Fruit fly (Drosophila melanogaster): ENCODE results near the gene CG9449.
A peak's percentile ranks its signal among the peaks of the same experiment; 100 is the strongest.

The CG9449 gene

DNA sequence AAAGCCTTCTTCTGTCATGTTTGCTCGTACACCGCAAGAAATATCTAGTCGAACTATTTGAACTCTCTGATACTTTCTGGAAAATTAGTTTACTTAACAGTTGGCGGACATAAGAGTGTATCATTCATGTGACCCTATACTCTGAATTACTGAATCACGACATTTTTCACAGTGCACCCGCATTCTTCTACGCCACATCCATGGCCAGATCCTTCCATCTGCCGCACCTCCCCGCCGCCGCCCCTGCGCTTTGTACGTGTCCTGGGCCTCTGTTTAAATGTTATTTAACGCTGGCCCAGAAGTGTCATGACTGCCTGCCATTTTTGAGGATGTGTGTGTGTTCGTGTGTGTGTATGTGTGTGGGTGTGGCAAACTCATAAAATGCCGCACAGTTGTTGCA, 15.1 kb upstream of the CG9449 start:
- TF ChIP-seq Dfd (GFP tag; optimal IDR thresholded peaks at IDR 0.05): peak; percentile 70
- no peak for TF ChIP-seq dsf (GFP tag; optimal IDR thresholded peaks at IDR 0.05; ENCODE audit: borderline replicate concordance)

- TF ChIP-seq sage (GFP tag; optimal IDR thresholded peaks at IDR 0.05) (no peak), Jra (GFP tag; optimal IDR thresholded peaks at IDR 0.05) (peak; percentile 17), h (GFP tag; optimal IDR thresholded peaks at IDR 0.05) (peak; percentile 73), fru (GFP tag; optimal IDR thresholded peaks at IDR 0.05) (peak; percentile 44), jim (GFP tag; optimal IDR thresholded peaks at IDR 0.05) (no peak), foxo (GFP tag; optimal IDR thresholded peaks at IDR 0.05) (peak in 1 of 2 experiments; percentile 38), br (GFP tag; optimal IDR thresholded peaks at IDR 0.05) (peak; percentile 34), sv (GFP tag; optimal IDR thresholded peaks at IDR 0.05) (no peak), ey (GFP tag; optimal IDR thresholded peaks at IDR 0.05) (no peak), Myc (optimal IDR thresholded peaks at IDR 0.05) (no peak), rgr (GFP tag; optimal IDR thresholded peaks at IDR 0.05) (peak; percentile 66), pan (optimal IDR thresholded peaks at IDR 0.05) (no peak), Hr78 (GFP tag; optimal IDR thresholded peaks at IDR 0.05) (no peak), Hnf4 (GFP tag; optimal IDR thresholded peaks at IDR 0.05) (peak; percentile 47), HLH106 (tag; optimal IDR thresholded peaks at IDR 0.05) (no peak), OdsH (GFP tag; optimal IDR thresholded peaks at IDR 0.05) (peak; percentile 60), tai (GFP tag; optimal IDR thresholded peaks at IDR 0.05) (peak; percentile 7), CrebA (GFP tag; optimal IDR thresholded peaks at IDR 0.05; ENCODE audit: borderline replicate concordance) (no peak), Hr83 (GFP tag; optimal IDR thresholded peaks at IDR 0.05; ENCODE audit: poor library complexity, severe bottlenecking) (peak; percentile 71)
Measured at dm6 chr3L:19504719-19505118, 7.2 kb upstream of the CG9449 start.

DNA sequence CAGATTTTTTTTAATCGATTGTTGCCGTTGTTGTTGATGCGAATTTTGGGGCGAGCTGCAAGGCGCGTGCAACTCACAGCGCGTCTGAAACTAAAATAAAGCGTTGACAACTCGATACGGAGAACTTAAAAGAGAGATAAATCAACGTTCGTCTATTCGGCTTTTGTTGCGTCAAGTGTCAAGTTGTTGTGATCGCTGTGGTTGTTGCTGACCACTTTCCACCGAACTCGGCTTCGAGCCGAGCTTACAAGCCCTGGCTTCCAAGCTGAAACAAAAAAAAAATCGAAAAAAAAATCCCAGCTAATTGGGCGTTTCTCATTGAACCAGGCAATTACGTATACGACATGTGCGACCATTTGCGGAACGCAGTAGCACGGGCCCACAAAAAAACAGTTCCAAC, 6.2 kb upstream of the CG9449 start, which contains the start of gene CG9452:
CG9452 (minus strand) TSS at position 101 of the 400 bp plus-strand sequence.
- TF ChIP-seq Hnf4 (GFP tag; optimal IDR thresholded peaks at IDR 0.05): no peak
- TF ChIP-seq fru (GFP tag; optimal IDR thresholded peaks at IDR 0.05): no peak
- no peak for TF ChIP-seq woc (GFP tag; optimal IDR thresholded peaks at IDR 0.05)
- TF ChIP-seq HLH106 (tag; optimal IDR thresholded peaks at IDR 0.05): no peak
- no peak for TF ChIP-seq jim (GFP tag; optimal IDR thresholded peaks at IDR 0.05)
- TF ChIP-seq Dfd (GFP tag; optimal IDR thresholded peaks at IDR 0.05): no peak
- no peak for TF ChIP-seq OdsH (GFP tag; optimal IDR thresholded peaks at IDR 0.05)
- no peak for TF ChIP-seq Abd-B (GFP tag; optimal IDR thresholded peaks at IDR 0.05)
- no peak for TF ChIP-seq pan (optimal IDR thresholded peaks at IDR 0.05)
- no peak for TF ChIP-seq Vsx2 (GFP tag; optimal IDR thresholded peaks at IDR 0.05; ENCODE audit: partially characterized antibody)
- no peak for TF ChIP-seq dmrt93B (GFP tag; optimal IDR thresholded peaks at IDR 0.05)
- no peak for TF ChIP-seq CG32264 (GFP tag; optimal IDR thresholded peaks at IDR 0.05)

- TF ChIP-seq Mio (GFP tag; optimal IDR thresholded peaks at IDR 0.05) (no peak), HLH106 (tag; optimal IDR thresholded peaks at IDR 0.05) (no peak)
Measured at dm6 chr3L:19500698-19501097, 3.2 kb upstream of the CG9449 start, which contains the start of gene CG9451. Gene CG9451 (minus strand): TSS chr3L:19500798.

DNA sequence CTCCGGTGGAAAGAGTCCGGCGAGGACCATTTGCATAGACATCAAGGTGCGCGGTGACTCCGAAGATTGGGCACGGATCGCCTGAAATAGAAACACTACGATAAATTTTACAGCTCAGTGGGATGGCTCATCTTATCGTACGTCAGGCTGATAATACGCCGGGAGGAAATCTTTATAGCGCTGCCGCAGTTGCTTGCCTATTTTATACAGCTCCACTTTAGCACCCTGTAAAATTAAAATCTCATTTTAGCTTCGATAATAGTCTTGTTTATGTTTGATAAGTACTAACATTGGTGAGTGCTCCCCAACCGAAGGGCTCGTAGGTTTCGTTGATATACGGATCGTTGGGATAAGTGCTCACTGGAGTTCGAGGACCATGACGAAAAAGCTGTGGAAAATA, 1.8 kb upstream of the CG9449 start:
- no peak for TF ChIP-seq jim (GFP tag; optimal IDR thresholded peaks at IDR 0.05)
- no peak for TF ChIP-seq dmrt93B (GFP tag; optimal IDR thresholded peaks at IDR 0.05)
- no peak for TF ChIP-seq sv (GFP tag; optimal IDR thresholded peaks at IDR 0.05)
- TF ChIP-seq Hr83 (GFP tag; optimal IDR thresholded peaks at IDR 0.05; ENCODE audit: poor library complexity, severe bottlenecking): no peak
- no peak for TF ChIP-seq CG9705 (GFP tag; optimal IDR thresholded peaks at IDR 0.05)
- TF ChIP-seq Abd-B (GFP tag; optimal IDR thresholded peaks at IDR 0.05): no peak
- no peak for TF ChIP-seq foxo (GFP tag; optimal IDR thresholded peaks at IDR 0.05)
- no peak for TF ChIP-seq CrebA (GFP tag; optimal IDR thresholded peaks at IDR 0.05; ENCODE audit: borderline replicate concordance)
- TF ChIP-seq Mio (GFP tag; optimal IDR thresholded peaks at IDR 0.05): no peak
- no peak for TF ChIP-seq h (GFP tag; optimal IDR thresholded peaks at IDR 0.05)
- no peak for TF ChIP-seq rgr (GFP tag; optimal IDR thresholded peaks at IDR 0.05)
- TF ChIP-seq sage (GFP tag; optimal IDR thresholded peaks at IDR 0.05): no peak
- TF ChIP-seq fru (GFP tag; optimal IDR thresholded peaks at IDR 0.05): no peak
- TF ChIP-seq Hr78 (GFP tag; optimal IDR thresholded peaks at IDR 0.05): no peak
- TF ChIP-seq Dfd (GFP tag; optimal IDR thresholded peaks at IDR 0.05): no peak
- no peak for TF ChIP-seq Rel (GFP tag; optimal IDR thresholded peaks at IDR 0.05)
- no peak for TF ChIP-seq Rel (tag; optimal IDR thresholded peaks at IDR 0.05)
- TF ChIP-seq psq (GFP tag; optimal IDR thresholded peaks at IDR 0.05): no peak
- TF ChIP-seq lola (GFP tag; optimal IDR thresholded peaks at IDR 0.05): no peak
- TF ChIP-seq usp (GFP tag; optimal IDR thresholded peaks at IDR 0.05): no peak

Measured in whole organism, wandering third instar larva.